Worm (Caenorhabditis elegans): ENCODE results near the gene nphp-4.

- TF ChIP-seq fos-1 (tag; optimal IDR thresholded peaks at IDR 0.05) (no peak), fkh-10 (GFP tag; optimal IDR thresholded peaks at IDR 0.05) (no peak), nhr-28 (tag; optimal IDR thresholded peaks at IDR 0.05) (no peak), dpl-1 (GFP tag; optimal IDR thresholded peaks at IDR 0.05) (no peak), ceh-28 (tag; optimal IDR thresholded peaks at IDR 0.05) (no peak), lin-15B (tag; optimal IDR thresholded peaks at IDR 0.05) (no peak), unc-62 (GFP tag; optimal IDR thresholded peaks at IDR 0.05 in 1 of 2) (no peak), unc-62 (tag; optimal IDR thresholded peaks at IDR 0.05) (no peak), nhr-11 (tag; optimal IDR thresholded peaks at IDR 0.05) (no peak), mes-2 (tag; optimal IDR thresholded peaks at IDR 0.05; ENCODE audit: poor library complexity, severe bottlenecking) (no peak)
These were observed 10.2 kb upstream of the nphp-4 start for ce11 chrV:11853723-11854122.
